Worm (Caenorhabditis elegans) whole organism, L4 larva: ENCODE measurements around the gene aakb-2.

Experiments
- R02D3.7 ChIP-seq: fragments of 150-350 bp; sonication (generic microtip); optimal IDR thresholded peaks from 3 replicates; lab custom pipeline; 2014; ENCODE audit warnings: missing biosample characterization, missing genetic modification characterization
- ceh-20 ChIP-seq: fragments of 200-800 bp; sonication (Bioruptor generic); IDR thresholded peaks from 2 replicates; pipeline ENCODE4 v1.3.6; 2022; ENCODE audit warnings: missing genetic modification reagents, missing genetic modification characterization, missing compliant biosample characterization
- ceh-28 ChIP-seq: fragments of 150-350 bp; optimal IDR thresholded peaks from 2 replicates; lab custom pipeline; 2014; ENCODE audit warnings: missing biosample characterization, missing genetic modification reagents, missing genetic modification characterization
- fkh-10 ChIP-seq: fragments of 150-350 bp; optimal IDR thresholded peaks from 2 replicates; lab custom pipeline; 2014; ENCODE audit warnings: missing biosample characterization, missing genetic modification reagents, missing genetic modification characterization
- lir-3 ChIP-seq: sonication (generic microtip); optimal IDR thresholded peaks from 2 replicates; lab custom pipeline; 2016; ENCODE audit warnings: mild to moderate bottlenecking, missing genetic modification characterization, missing compliant biosample characterization
- nhr-28 ChIP-seq: fragments of 150-350 bp; optimal IDR thresholded peaks from 2 replicates; lab custom pipeline; 2014; ENCODE audit warnings: missing biosample characterization, missing genetic modification characterization
- pha-4 ChIP-seq, 2 experiments: fragments of 150-350 bp in 1 of 2; fragments of 200-800 bp in 1 of 2; sonication (Bioruptor generic) in 1 of 2; IDR thresholded peaks in 1 of 2; optimal IDR thresholded peaks in 1 of 2; 2 replicates each; pipeline versions ENCODE4 v1.3.6 to Lab custom; 2014 to 2022; ENCODE audit warnings: missing genetic modification characterization in 2 of 2, missing genetic modification reagents in 2 of 2, missing biosample characterization in 1 of 2, missing compliant biosample characterization in 1 of 2

DNA sequence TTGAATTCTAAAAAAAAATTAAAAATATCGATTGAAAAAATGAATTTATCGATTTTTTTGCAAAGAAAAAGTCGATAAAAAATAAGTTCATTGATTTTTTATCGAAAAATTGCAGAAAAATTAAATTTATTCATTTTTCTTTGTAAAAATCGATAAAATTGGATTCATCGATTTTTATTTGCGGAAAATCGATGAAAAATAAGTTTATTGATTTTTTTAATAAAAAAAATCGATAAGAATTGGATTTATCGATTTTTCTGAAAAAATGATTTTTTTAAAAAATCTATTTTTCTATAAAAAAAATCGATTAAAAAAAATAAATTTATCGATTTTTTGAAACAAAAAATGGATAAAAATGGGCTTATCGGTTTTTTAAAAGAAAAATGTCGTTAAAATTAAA, 43.0 kb downstream of the aakb-2 start:
- peak; percentile 92 for TF ChIP-seq ceh-28 (tag; lab: Kevin White, UChicago)
- TF ChIP-seq ceh-20 (GFP tag; lab: Robert Waterston, UW) = no peak
- no peak for TF ChIP-seq nhr-28
- TF ChIP-seq pha-4 (GFP tag; IDR thresholded peaks at IDR 0.05; lab: Robert Waterston, UW) = no peak
- no peak for TF ChIP-seq pha-4 (tag; optimal IDR thresholded peaks at IDR 0.05; lab: Kevin White, UChicago)
- no peak for TF ChIP-seq fkh-10 (GFP tag; lab: Kevin White, UChicago)
- TF ChIP-seq lir-3 (tag; lab: Kevin White, UChicago) = no peak
- no peak for TF ChIP-seq R02D3.7 (tag; lab: Kevin White, UChicago)
